Worm (Caenorhabditis elegans) whole organism, early embryonic: ENCODE results near the gene mev-1.

Experiments
- B0310.2 ChIP-seq: sonication (generic microtip); optimal IDR thresholded peaks from 2 replicates; lab custom pipeline; 2016; ENCODE audit warnings: mild to moderate bottlenecking, missing genetic modification characterization, missing compliant biosample characterization
- F13C5.2 ChIP-seq: sonication (generic microtip); optimal IDR thresholded peaks from 2 replicates; lab custom pipeline; 2017; ENCODE audit warnings: mild to moderate bottlenecking, missing genetic modification characterization, inconsistent platforms, missing compliant biosample characterization
- aly-1 ChIP-seq: sonication (generic microtip); optimal IDR thresholded peaks from 2 replicates; lab custom pipeline; 2016; ENCODE audit warnings: missing genetic modification characterization, missing compliant biosample characterization
- ama-1 ChIP-seq: fragments of 150-350 bp; optimal IDR thresholded peaks from 2 replicates; lab custom pipeline; 2014
- ceh-13 ChIP-seq: fragments of 200-800 bp; sonication (Bioruptor generic); optimal IDR thresholded peaks from 2 replicates; lab custom pipeline; 2018; ENCODE audit warnings: mild to moderate bottlenecking, missing genetic modification characterization, missing compliant biosample characterization
- ceh-36 ChIP-seq: sonication (generic microtip); optimal IDR thresholded peaks from 2 replicates; lab custom pipeline; 2016; ENCODE audit warnings: missing genetic modification characterization, inconsistent platforms, missing compliant biosample characterization
- ets-7 ChIP-seq: sonication (generic microtip); optimal IDR thresholded peaks from 2 replicates; lab custom pipeline; 2016; ENCODE audit warnings: missing genotype, missing genetic modification characterization, missing compliant biosample characterization
- flt-1 ChIP-seq: fragments of 200-800 bp; sonication (Bioruptor generic); IDR thresholded peaks from 2 replicates; pipeline ENCODE4 v1.3.6; 2022; ENCODE audit warnings: missing genetic modification characterization, missing compliant biosample characterization
- hmbx-1 ChIP-seq: sonication (generic microtip); optimal IDR thresholded peaks from 2 replicates; lab custom pipeline; 2016; ENCODE audit warnings: mild to moderate bottlenecking, missing genetic modification characterization, missing compliant biosample characterization
- hmg-4 ChIP-seq: fragments of 200-800 bp; sonication (Bioruptor generic); optimal IDR thresholded peaks from 2 replicates; lab custom pipeline; 2018; ENCODE audit warnings: mild to moderate bottlenecking, missing genetic modification characterization, missing compliant biosample characterization
- hnd-1 ChIP-seq: sonication (generic microtip); optimal IDR thresholded peaks from 2 replicates; lab custom pipeline; 2016; ENCODE audit warnings: missing genetic modification characterization, missing compliant biosample characterization
- pes-1 ChIP-seq: fragments of 200-800 bp; sonication (Bioruptor generic); IDR thresholded peaks from 2 replicates; pipeline ENCODE4 v1.3.6; 2022; ENCODE audit warnings: missing genetic modification reagents, missing genetic modification characterization, missing compliant biosample characterization
- scrt-1 ChIP-seq: fragments of 200-800 bp; sonication (Bioruptor generic); IDR thresholded peaks from 2 replicates; pipeline ENCODE4 v1.3.6; 2022; ENCODE audit warnings: missing genetic modification characterization, missing compliant biosample characterization
- sea-1 ChIP-seq: fragments of 200-800 bp; sonication (Bioruptor generic); conservative IDR thresholded peaks from 2 replicates; pipeline ENCODE4 v1.3.6; 2022; ENCODE audit warnings: missing genetic modification characterization, missing compliant biosample characterization
- tbx-11 ChIP-seq: fragments of 200-800 bp; sonication (Bioruptor generic); IDR thresholded peaks from 2 replicates; pipeline ENCODE4 v1.3.6; 2022; ENCODE audit warnings: missing genetic modification characterization, missing compliant biosample characterization
- tbx-37 ChIP-seq: fragments of 200-800 bp; sonication (Bioruptor generic); conservative IDR thresholded peaks from 2 replicates; pipeline ENCODE4 v1.3.6; 2022; ENCODE audit warnings: missing genetic modification reagents, missing genetic modification characterization, missing compliant biosample characterization
- tra-4 ChIP-seq: sonication (generic microtip); optimal IDR thresholded peaks from 2 replicates; lab custom pipeline; 2017; ENCODE audit warnings: missing genetic modification characterization, missing compliant biosample characterization

mev-1 gene

DNA sequence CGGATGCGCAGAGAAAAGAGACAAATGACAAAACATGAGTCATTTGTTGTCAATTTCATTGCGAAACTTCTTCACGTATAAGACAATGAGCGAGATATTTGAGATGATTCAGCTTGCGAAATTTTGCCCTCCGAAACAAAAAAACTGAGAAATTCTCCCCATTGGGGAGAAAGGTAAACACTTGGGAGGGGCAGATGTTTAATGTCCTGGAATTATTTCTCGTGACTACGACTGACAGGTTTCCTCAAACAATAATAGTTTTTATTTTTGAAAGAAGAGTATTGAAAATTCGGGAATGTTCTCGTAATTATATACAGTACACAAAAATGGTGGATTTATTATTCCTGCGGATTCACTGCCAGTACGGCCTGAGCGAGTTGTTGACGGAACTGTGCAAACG, 2.8 kb upstream of the mev-1 start:
- TF ChIP-seq flt-1 (GFP tag; lab: Robert Waterston, UW) (no peak), hmg-4 (GFP tag; lab: Kevin White, UChicago) (no peak), F13C5.2 (tag; lab: Kevin White, UChicago) (no peak), tbx-11 (GFP tag; lab: Robert Waterston, UW) (no peak), sea-1 (GFP tag; lab: Robert Waterston, UW) (no peak), ama-1 (lab: Kevin White, UChicago) (no peak), tra-4 (no peak), ets-7 (tag; lab: Kevin White, UChicago) (no peak), pes-1 (GFP tag; lab: Robert Waterston, UW) (no peak), hnd-1 (tag; lab: Kevin White, UChicago) (no peak), scrt-1 (GFP tag; lab: Robert Waterston, UW) (no peak), ceh-36 (tag; lab: Kevin White, UChicago) (no peak), ceh-13 (GFP tag; lab: Kevin White, UChicago) (no peak), B0310.2 (tag; lab: Kevin White, UChicago) (no peak), hmbx-1 (tag; lab: Kevin White, UChicago) (no peak), aly-1 (tag; lab: Kevin White, UChicago) (no peak), tbx-37 (GFP tag; lab: Robert Waterston, UW) (no peak)

DNA sequence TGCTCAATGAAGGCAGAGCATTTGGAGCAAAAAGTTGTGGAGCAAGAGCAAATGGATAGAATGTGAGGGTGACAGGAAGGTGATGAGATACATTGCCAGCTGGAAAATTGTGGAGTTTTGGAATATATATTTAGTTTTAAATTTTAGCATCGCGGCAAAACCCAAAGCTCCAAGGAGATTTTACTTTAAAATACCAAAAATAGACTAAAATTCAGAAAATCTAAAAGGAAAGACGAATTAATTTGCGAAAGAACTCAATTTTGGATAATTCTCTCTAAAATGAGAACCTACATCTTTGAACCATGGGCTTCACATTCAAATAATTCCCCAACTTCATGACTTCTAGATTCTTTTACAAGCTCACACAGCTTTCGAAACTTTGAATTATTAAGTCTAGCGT, 1.5 kb upstream of the mev-1 start, which contains the start of gene T07C4.12:
TSS of gene T07C4.12 (minus strand) at position 101 of the 400 bp plus-strand sequence.
- TF ChIP-seq ceh-13 (GFP tag; lab: Kevin White, UChicago) (no peak), scrt-1 (GFP tag; lab: Robert Waterston, UW) (no peak), hmbx-1 (tag; lab: Kevin White, UChicago) (no peak), tbx-11 (GFP tag; lab: Robert Waterston, UW) (no peak), flt-1 (GFP tag; lab: Robert Waterston, UW) (no peak), tra-4 (no peak), F13C5.2 (tag; lab: Kevin White, UChicago) (no peak)

DNA sequence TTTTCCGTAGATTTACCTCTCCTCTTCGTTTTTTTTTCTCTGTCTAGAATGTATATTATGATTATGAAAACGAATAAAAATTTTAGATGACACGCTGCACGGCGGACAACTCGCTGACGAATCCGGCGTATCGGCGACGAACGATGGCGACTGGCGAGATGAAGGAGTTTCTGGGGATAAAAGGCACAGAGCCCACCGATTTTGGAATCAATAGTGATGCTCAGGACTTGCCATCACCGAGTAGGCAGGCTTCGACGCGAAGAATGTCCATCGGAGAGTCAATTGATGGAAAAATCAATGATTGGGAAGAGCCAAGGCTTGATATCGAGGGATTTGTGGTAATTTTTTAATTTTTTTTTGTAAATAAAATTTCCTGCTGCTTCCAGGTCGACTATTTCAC, 1.0 kb downstream of the mev-1 start, which contains the start of gene ced-9:
TSS of gene ced-9 (plus strand) at position 87 of the 400 bp plus-strand sequence.
- TF ChIP-seq sea-1 (GFP tag; lab: Robert Waterston, UW) (no peak), F13C5.2 (tag; lab: Kevin White, UChicago) (no peak), B0310.2 (tag; lab: Kevin White, UChicago) (no peak), tbx-11 (GFP tag; lab: Robert Waterston, UW) (no peak), scrt-1 (GFP tag; lab: Robert Waterston, UW) (no peak), tbx-37 (GFP tag; lab: Robert Waterston, UW) (no peak), ama-1 (lab: Kevin White, UChicago) (no peak), ceh-36 (tag; lab: Kevin White, UChicago) (no peak)

DNA sequence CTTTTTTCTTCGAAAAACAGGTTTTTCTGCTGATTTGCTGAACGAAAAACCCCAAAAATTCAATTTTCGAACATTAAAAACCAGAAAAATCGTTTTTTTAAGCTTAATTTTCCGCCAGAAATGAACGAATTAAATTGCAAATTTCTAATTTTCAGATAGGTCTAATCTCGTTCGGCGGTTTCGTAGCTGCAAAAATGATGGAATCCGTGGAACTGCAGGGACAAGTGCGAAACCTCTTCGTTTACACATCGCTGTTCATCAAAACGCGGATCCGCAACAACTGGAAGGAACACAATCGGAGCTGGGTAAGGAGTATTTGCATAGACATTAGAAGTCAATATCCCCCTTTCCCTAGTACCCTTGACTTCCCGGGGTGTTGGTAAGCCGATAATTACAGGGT, 2.0 kb downstream of the mev-1 start:
- TF ChIP-seq hmbx-1 (tag; lab: Kevin White, UChicago) (no peak), sea-1 (GFP tag; lab: Robert Waterston, UW) (no peak), hmg-4 (GFP tag; lab: Kevin White, UChicago) (no peak), ama-1 (lab: Kevin White, UChicago) (no peak), ceh-36 (tag; lab: Kevin White, UChicago) (no peak), B0310.2 (tag; lab: Kevin White, UChicago) (no peak), ets-7 (tag; lab: Kevin White, UChicago) (no peak), hnd-1 (tag; lab: Kevin White, UChicago) (no peak), flt-1 (GFP tag; lab: Robert Waterston, UW) (no peak), scrt-1 (GFP tag; lab: Robert Waterston, UW) (no peak)

DNA sequence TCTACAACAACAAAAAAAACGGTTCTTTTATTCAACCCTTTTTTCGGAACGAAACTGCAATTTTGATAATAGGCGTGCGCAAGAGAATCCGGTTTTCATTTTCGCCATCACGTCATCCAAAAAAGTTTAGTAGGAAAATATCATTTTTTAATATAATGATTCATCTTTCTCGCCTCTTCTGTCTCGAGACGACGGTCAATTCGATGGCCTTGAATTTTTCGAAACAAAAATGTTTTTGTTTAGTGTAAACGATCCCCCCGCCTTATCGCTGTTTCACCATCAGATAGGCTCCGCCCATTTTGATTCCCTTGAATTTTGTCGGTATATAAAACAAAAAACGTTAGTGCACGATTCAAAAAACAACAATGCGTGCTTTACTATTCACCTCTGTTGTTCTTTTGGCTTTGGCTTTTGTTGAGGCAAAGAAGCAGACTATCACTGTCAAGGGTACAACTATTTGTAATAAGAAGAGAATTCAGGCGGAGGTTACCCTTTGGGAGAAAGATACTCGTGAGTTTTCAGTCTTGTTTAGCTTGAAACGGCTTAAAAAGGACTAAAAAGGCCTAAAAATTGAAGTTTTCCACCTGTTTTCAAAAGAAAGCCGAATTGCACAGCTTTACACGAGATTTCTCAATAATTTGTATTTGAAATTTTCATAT, 3.6 kb downstream of the mev-1 start, which contains the start of gene ttr-15:
TSS of gene ttr-15 (plus strand) at position 340 of the 659 bp plus-strand sequence.
- TF ChIP-seq hmg-4 (GFP tag; lab: Kevin White, UChicago) (no peak), aly-1 (tag; lab: Kevin White, UChicago) (no peak), tbx-37 (GFP tag; lab: Robert Waterston, UW) (no peak), hnd-1 (tag; lab: Kevin White, UChicago) (no peak), ets-7 (tag; lab: Kevin White, UChicago) (no peak), tbx-11 (GFP tag; lab: Robert Waterston, UW) (no peak), pes-1 (GFP tag; lab: Robert Waterston, UW) (no peak), F13C5.2 (tag; lab: Kevin White, UChicago) (no peak), tra-4 (no peak), hmbx-1 (tag; lab: Kevin White, UChicago) (no peak), B0310.2 (tag; lab: Kevin White, UChicago) (no peak), scrt-1 (GFP tag; lab: Robert Waterston, UW) (no peak), ceh-36 (tag; lab: Kevin White, UChicago) (no peak)

DNA sequence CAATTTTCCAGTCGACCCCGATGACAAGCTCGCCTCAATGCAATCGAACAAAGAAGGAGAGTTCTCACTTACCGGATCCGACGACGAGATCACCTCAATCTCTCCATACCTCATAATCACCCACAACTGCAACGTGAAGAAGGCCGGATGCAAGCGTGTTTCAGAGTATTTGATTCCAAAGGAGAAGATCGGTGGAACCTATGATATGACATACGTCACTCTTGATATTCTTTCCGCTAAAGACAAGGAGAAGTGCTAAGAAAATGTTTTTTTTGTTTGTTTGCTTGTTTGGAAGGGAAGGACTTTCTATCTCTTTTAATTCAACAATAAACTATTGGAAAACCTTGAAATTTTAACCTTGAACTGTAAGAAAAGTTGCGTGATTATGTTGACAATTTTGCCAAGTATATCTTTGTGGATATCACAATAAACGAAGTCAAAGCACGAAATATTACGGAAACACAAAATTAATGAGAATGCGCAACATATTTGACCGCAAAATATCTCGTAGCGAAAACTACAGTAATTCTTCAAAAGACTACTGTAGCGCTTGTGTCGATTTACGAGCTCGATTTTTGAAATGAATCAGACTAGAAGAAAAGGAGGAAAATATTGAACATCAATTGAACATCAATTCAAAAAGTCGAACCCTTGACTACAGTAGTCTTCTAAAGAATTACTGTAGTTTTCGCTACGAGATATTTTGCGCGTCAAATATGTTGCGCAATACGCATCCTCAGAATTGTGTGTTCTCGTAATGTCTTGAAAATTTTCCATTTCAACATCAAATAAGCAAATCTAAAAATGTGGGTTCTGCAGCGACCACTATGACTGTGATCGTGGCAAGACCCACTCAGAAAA, 5.1 kb downstream of the mev-1 start:
- TF ChIP-seq pes-1 (GFP tag; lab: Robert Waterston, UW) (no peak), hnd-1 (tag; lab: Kevin White, UChicago) (no peak), tbx-11 (GFP tag; lab: Robert Waterston, UW) (no peak), ama-1 (lab: Kevin White, UChicago) (no peak), ceh-13 (GFP tag; lab: Kevin White, UChicago) (no peak), tra-4 (no peak), F13C5.2 (tag; lab: Kevin White, UChicago) (no peak), tbx-37 (GFP tag; lab: Robert Waterston, UW) (no peak), ets-7 (tag; lab: Kevin White, UChicago) (no peak), ceh-36 (tag; lab: Kevin White, UChicago) (no peak), B0310.2 (tag; lab: Kevin White, UChicago) (no peak), scrt-1 (GFP tag; lab: Robert Waterston, UW) (no peak)
